Worm (Caenorhabditis elegans): Measurements from ENCODE around the gene ccdc-149.

The ccdc-149 gene

ce11 chrX:11469600-11469999 lies 41.7 kb downstream of the ccdc-149 start:
- no peak for TF ChIP-seq unc-62 (GFP tag; optimal IDR thresholded peaks at IDR 0.05)

ce11 chrX:11468814-11469213 lies 42.4 kb downstream of the ccdc-149 start:
- no peak for TF ChIP-seq unc-62 (GFP tag; optimal IDR thresholded peaks at IDR 0.05)

ce11 chrX:11467320-11467732 lies 43.9 kb downstream of the ccdc-149 start:
- no peak for TF ChIP-seq unc-62 (GFP tag; optimal IDR thresholded peaks at IDR 0.05)

- TF ChIP-seq unc-62 (GFP tag; optimal IDR thresholded peaks at IDR 0.05) = no peak
Measured at ce11 chrX:11466444-11467319, 44.6 kb downstream of the ccdc-149 start.

- no peak for TF ChIP-seq unc-62 (GFP tag; optimal IDR thresholded peaks at IDR 0.05)
Measured at ce11 chrX:11465215-11465614, 46.0 kb downstream of the ccdc-149 start, which contains the start of gene lin-14. lin-14 (plus strand) TSS chrX:11465560.

- no peak for TF ChIP-seq unc-62 (GFP tag; optimal IDR thresholded peaks at IDR 0.05)
Measured at ce11 chrX:11464271-11465103, 46.8 kb downstream of the ccdc-149 start.

- TF ChIP-seq unc-62 (GFP tag; optimal IDR thresholded peaks at IDR 0.05) = no peak
Measured at ce11 chrX:11463568-11463967, 47.7 kb downstream of the ccdc-149 start.

- no peak for TF ChIP-seq unc-62 (GFP tag; optimal IDR thresholded peaks at IDR 0.05)
Measured at ce11 chrX:11463005-11463404, 48.2 kb downstream of the ccdc-149 start.

- no peak for TF ChIP-seq unc-62 (GFP tag; optimal IDR thresholded peaks at IDR 0.05)
Measured at ce11 chrX:11462112-11462511, 49.1 kb downstream of the ccdc-149 start.

- TF ChIP-seq unc-62 (GFP tag; optimal IDR thresholded peaks at IDR 0.05) = no peak
Measured at ce11 chrX:11461545-11461944, 49.7 kb downstream of the ccdc-149 start.

Data from whole organism, dauer.